Worm (Caenorhabditis elegans) whole organism, midembryonic: ENCODE data around the gene rpn-12.
A peak's percentile ranks its signal among the peaks of the same experiment; 100 is the strongest.

Source experiments
- T22C8.4 ChIP-seq: fragments of 200-800 bp; sonication (Bioruptor generic); IDR thresholded peaks from 2 replicates; pipeline ENCODE4 v1.3.6; 2022; ENCODE audit warnings: missing genetic modification characterization, missing compliant biosample characterization
- cog-1 ChIP-seq: sonication (generic microtip); optimal IDR thresholded peaks from 2 replicates; lab custom pipeline; 2016; ENCODE audit warnings: missing genetic modification characterization, missing compliant biosample characterization
- flt-1 ChIP-seq: fragments of 200-800 bp; sonication (Bioruptor generic); IDR thresholded peaks from 2 replicates; pipeline ENCODE4 v1.3.6; 2022; ENCODE audit warnings: missing genetic modification characterization, missing compliant biosample characterization
- klf-2 ChIP-seq: fragments of 200-800 bp; sonication (Bioruptor generic); conservative IDR thresholded peaks from 2 replicates; pipeline ENCODE4 v1.3.6; 2022; ENCODE audit warnings: missing genetic modification reagents, missing genetic modification characterization, missing compliant biosample characterization
- med-1 ChIP-seq: sonication (generic microtip); optimal IDR thresholded peaks from 2 replicates; lab custom pipeline; 2017; ENCODE audit warnings: missing genetic modification characterization, mild to moderate bottlenecking, missing compliant biosample characterization, antibody characterized with exemption, missing genetic modification reagents; ENCODE audit not compliant: insufficient read depth
- ref-1 ChIP-seq: fragments of 200-800 bp; sonication (Bioruptor generic); conservative IDR thresholded peaks from 2 replicates; pipeline ENCODE4 v1.3.6; 2022; ENCODE audit warnings: missing genetic modification reagents, missing genetic modification characterization, missing compliant biosample characterization
- tab-1 ChIP-seq: fragments of 200-800 bp; sonication (Bioruptor generic); IDR thresholded peaks from 2 replicates; pipeline ENCODE4 v1.3.6; 2022; ENCODE audit warnings: missing genetic modification characterization, missing compliant biosample characterization
- ztf-23 ChIP-seq: fragments of 200-800 bp; sonication (Bioruptor generic); IDR thresholded peaks from 2 replicates; pipeline ENCODE4 v1.3.6; 2022; ENCODE audit warnings: missing genetic modification reagents, missing genetic modification characterization, missing compliant biosample characterization
- ztf-29 ChIP-seq: fragments of 200-800 bp; sonication (Bioruptor generic); IDR thresholded peaks from 2 replicates; pipeline ENCODE4 v1.3.6; 2022; ENCODE audit warnings: missing genetic modification reagents, missing genetic modification characterization, missing compliant biosample characterization

rpn-12 gene

DNA sequence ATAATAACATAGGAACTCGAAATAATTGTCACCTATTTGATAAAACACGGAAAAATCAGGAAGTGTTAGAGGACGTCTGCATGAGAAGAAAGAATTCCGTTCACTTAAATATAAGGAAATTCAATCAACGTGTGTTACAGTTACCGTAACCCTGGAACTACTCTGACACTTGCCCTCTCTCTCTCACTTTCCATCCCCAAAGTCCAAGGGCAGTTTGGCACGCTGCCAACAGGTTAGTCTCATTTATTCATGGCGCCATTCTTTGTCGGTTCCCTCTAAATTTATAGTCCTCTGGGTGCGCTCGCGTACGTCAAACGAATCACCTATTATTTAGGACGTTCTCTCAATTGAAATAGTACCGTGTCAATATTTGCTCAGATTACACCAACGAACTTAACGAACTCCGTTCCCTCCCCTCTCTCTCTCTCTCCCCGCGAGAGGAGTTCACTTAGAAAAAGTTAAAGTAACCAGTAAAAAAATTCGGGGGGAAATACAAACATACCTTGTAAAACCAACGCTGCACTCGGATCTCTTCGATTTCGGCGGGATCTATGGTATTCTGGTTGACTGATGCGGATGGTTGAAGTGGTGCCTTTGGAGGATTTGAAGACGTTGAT is 32.2 kb upstream of the rpn-12 start:
- TF ChIP-seq ref-1 (GFP tag; lab: Robert Waterston, UW) (no peak), T22C8.4 (GFP tag; lab: Robert Waterston, UW) (no peak), flt-1 (no peak), klf-2 (GFP tag; lab: Robert Waterston, UW) (no peak), tab-1 (GFP tag; lab: Robert Waterston, UW) (no peak), ztf-23 (GFP tag; lab: Robert Waterston, UW) (no peak), cog-1 (no peak), med-1 (GFP tag; lab: Kevin White, UChicago) (no peak), ztf-29 (GFP tag; lab: Robert Waterston, UW) (no peak)

DNA sequence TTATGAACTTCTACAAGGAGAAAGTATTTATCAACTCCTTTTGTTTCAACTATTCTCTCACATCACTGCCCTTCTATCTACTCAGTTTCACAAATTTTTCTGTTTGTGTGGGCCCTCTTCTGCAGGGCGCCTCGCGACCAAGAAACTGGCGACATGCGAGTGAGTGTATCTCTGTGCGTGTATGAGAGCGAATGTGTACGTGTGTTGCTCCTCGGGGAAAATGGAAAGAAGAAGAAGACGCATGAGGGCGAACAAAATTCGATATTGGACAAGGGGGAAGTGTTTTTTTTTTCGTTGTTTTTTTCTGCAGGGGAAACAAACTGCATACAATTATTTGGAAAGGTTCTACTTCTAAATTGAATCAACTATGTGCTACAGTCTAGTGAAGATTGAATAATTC is 31.3 kb upstream of the rpn-12 start:
- TF ChIP-seq ref-1 (GFP tag; lab: Robert Waterston, UW) (no peak), flt-1 (no peak), T22C8.4 (GFP tag; lab: Robert Waterston, UW) (no peak), ztf-23 (GFP tag; lab: Robert Waterston, UW) (no peak), med-1 (GFP tag; lab: Kevin White, UChicago) (no peak), tab-1 (GFP tag; lab: Robert Waterston, UW) (no peak), klf-2 (GFP tag; lab: Robert Waterston, UW) (no peak), cog-1 (no peak), ztf-29 (GFP tag; lab: Robert Waterston, UW) (no peak)

DNA sequence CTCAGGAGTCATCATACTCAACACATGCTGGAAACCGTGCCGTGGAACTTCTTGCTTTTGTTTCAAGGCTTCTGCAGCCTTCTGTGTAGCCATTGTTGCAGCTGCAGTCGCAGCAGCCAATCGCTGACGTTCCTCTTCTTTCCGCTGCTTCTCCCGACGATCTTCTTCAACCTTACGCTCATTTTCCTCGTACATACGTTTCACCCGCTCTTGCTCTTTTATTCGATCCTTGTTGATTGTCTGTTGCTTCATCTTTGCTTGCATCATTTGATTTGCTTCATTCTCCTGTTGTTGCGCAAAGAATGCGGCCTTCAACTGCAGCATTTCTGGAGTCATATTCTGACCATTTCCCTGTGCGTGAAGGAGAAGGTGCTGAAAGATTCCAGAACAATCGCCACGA is 30.3 kb upstream of the rpn-12 start:
- TF ChIP-seq klf-2 (GFP tag; lab: Robert Waterston, UW) (no peak), med-1 (GFP tag; lab: Kevin White, UChicago) (no peak), flt-1 (no peak), ref-1 (GFP tag; lab: Robert Waterston, UW) (no peak), cog-1 (no peak), ztf-23 (GFP tag; lab: Robert Waterston, UW) (no peak), ztf-29 (GFP tag; lab: Robert Waterston, UW) (no peak), tab-1 (GFP tag; lab: Robert Waterston, UW) (no peak), T22C8.4 (GFP tag; lab: Robert Waterston, UW) (no peak)

DNA sequence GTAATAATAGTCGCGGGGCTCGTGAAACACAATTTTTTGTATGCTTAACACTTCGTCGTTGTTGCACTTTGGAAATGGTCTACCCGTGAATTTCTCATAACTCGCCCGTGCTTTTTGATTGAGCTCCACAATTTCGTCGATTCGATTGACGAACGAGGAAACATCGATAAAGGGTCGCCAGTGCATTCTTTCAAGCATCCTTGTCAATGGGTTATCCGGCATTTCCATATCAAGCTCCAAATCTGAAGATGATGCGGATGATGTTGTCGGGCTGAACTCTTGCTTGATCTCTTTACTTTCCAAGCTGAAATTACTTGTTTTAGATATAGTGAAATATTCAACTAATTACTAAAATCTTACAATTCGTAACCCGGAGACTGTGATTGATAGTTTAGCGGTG is 25.0 kb upstream of the rpn-12 start:
- TF ChIP-seq ztf-29 (GFP tag; lab: Robert Waterston, UW) (no peak), klf-2 (GFP tag; lab: Robert Waterston, UW) (no peak), ref-1 (GFP tag; lab: Robert Waterston, UW) (no peak), flt-1 (no peak), med-1 (GFP tag; lab: Kevin White, UChicago) (no peak), tab-1 (GFP tag; lab: Robert Waterston, UW) (no peak), cog-1 (no peak), ztf-23 (GFP tag; lab: Robert Waterston, UW) (no peak), T22C8.4 (GFP tag; lab: Robert Waterston, UW) (no peak)

DNA sequence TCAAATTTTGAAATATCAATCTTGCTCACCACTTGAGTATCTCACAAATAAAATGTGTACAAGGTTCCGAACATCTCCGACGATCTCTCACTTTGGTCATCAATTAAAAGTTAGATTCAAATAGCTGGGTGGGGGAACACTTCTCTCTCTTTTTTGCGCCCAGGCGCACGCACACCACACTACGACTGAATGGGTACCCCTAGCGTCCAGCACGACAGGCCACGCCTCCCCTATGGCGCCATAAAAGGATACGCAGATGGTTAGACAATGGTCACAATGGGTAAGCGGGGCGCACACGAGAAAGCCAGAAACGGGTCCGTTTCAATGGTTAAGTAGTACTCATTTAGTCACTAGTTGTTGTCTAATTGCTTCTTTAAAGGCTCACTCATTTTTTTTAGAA is 23.0 kb upstream of the rpn-12 start:
- TF ChIP-seq klf-2 (GFP tag; lab: Robert Waterston, UW): no peak
- TF ChIP-seq flt-1: no peak
- TF ChIP-seq tab-1 (GFP tag; lab: Robert Waterston, UW): no peak
- no peak for TF ChIP-seq ztf-29 (GFP tag; lab: Robert Waterston, UW)
- TF ChIP-seq ztf-23 (GFP tag; lab: Robert Waterston, UW): no peak
- no peak for TF ChIP-seq cog-1

DNA sequence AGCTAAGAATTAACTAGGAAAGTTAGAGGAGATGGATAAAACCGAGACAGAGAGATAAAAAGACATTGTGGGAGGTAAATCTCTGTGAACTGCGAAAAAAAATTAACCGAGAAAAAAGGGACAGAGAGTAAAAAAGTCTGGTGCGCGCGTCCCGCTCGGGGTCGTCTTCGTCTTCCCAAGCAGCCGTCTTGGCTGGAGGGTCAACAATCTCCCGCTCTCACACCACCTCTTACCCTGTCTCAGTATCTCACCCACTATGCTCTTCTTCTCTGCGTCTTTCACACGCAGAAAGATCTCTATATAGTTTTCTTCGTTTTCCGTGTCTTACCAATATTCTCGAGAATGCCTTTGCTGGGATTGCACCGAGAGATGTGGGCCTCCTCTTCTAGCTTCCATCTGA is 20.2 kb upstream of the rpn-12 start:
- 0 out of 2 replicates have a peak, but pooled peaks have one; percentile 6 for TF ChIP-seq ref-1 (GFP tag; lab: Robert Waterston, UW)
- TF ChIP-seq T22C8.4 (GFP tag; lab: Robert Waterston, UW): no peak

DNA sequence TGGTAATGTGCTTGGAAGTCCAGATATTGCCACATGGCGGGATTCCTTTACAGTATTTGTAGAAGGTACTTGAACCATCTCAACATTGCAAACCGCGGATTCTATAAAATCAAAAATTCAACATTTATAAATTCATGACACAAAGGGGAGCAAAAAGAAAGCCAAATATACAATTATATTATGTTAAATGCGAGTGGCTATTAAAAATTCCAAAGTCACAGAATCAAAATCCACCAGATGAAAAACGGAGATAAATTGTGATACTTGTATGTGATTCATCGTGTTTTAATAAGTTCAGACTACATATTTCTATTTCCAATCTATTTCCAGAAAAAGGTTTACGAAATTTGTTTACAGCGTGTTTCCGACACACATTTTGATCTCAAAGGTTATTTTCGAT is 19.4 kb upstream of the rpn-12 start, which contains the start of gene din-1:
Gene din-1 (minus strand): TSS at position 101 of the 400 bp plus-strand sequence.
- no peak for TF ChIP-seq klf-2 (GFP tag; lab: Robert Waterston, UW)
- TF ChIP-seq flt-1: no peak
- no peak for TF ChIP-seq cog-1
- TF ChIP-seq ref-1 (GFP tag; lab: Robert Waterston, UW): no peak
- TF ChIP-seq ztf-23 (GFP tag; lab: Robert Waterston, UW): no peak
- TF ChIP-seq med-1 (GFP tag; lab: Kevin White, UChicago): no peak
- TF ChIP-seq tab-1 (GFP tag; lab: Robert Waterston, UW): no peak
- TF ChIP-seq T22C8.4 (GFP tag; lab: Robert Waterston, UW): no peak
- no peak for TF ChIP-seq ztf-29 (GFP tag; lab: Robert Waterston, UW)

DNA sequence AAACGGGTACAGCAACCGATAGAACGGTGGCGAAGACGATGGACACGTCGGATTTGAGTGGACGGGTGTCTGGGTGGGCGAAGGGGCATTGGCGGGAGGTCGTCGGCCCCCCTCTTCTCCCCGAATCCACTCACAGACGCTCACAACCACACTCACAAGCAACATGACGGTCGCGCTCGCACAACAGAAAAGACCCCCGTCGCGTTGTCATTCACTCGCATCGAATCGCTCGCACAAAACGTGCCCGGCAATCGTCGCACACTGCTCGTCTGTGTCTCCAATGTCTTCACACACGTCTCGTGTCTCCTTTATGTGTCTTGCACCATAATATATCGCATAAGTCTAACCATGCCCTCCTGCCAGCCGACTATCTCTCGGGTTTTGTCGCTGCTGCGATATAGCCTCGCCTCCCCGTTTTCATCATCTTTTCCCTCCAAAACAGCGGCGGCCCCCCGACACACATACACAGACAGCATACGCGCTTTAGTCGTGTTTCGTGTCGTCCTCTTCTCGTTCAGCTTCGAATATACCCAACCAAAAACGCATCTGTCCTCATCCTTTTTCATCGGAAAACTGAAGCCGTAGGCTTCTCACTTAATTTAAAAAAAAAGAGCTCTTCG is 18.8 kb upstream of the rpn-12 start:
- TF ChIP-seq T22C8.4 (GFP tag; lab: Robert Waterston, UW): peak; percentile 24; the same call in 1 of the 2 replicates
- peak; percentile 55; the same call in 1 of the 2 replicates for TF ChIP-seq ztf-23 (GFP tag; lab: Robert Waterston, UW)
- TF ChIP-seq med-1 (GFP tag; lab: Kevin White, UChicago): no peak
- 0 out of 2 replicates have a peak, but pooled peaks have one; percentile 75 for TF ChIP-seq tab-1 (GFP tag; lab: Robert Waterston, UW)
- peak; percentile 80 for TF ChIP-seq flt-1
- TF ChIP-seq klf-2 (GFP tag; lab: Robert Waterston, UW): no peak
- TF ChIP-seq ztf-29 (GFP tag; lab: Robert Waterston, UW): no peak
- TF ChIP-seq ref-1 (GFP tag; lab: Robert Waterston, UW): no peak
- peak; percentile 89 for TF ChIP-seq cog-1
